Worm (Caenorhabditis elegans) whole organism, L1 larva: ENCODE data around the gene R10H10.7.

Source experiments
- dsc-1 ChIP-seq: sonication (generic microtip); optimal IDR thresholded peaks from 2 replicates; lab custom pipeline; 2016; ENCODE audit warnings: mild to moderate bottlenecking, missing genetic modification characterization, missing compliant biosample characterization
- lir-3 ChIP-seq: sonication (generic microtip); optimal IDR thresholded peaks from 2 replicates; lab custom pipeline; 2016; ENCODE audit warnings: mild to moderate bottlenecking, missing genetic modification characterization, moderate library complexity, missing compliant biosample characterization; ENCODE audit not compliant: poor library complexity
- nhr-11 ChIP-seq: fragments of 150-350 bp; optimal IDR thresholded peaks from 2 replicates; lab custom pipeline; 2014; ENCODE audit warnings: missing biosample characterization, missing genetic modification characterization
- nhr-77 ChIP-seq: fragments of 150-350 bp; optimal IDR thresholded peaks from 2 replicates; lab custom pipeline; 2014; ENCODE audit warnings: missing biosample characterization, missing genetic modification characterization

- TF ChIP-seq nhr-77 (tag; lab: Kevin White, UChicago) (no peak), nhr-11 (no peak), lir-3 (tag; lab: Kevin White, UChicago) (no peak), dsc-1 (tag; lab: Kevin White, UChicago) (no peak)
These were observed 8.5 kb upstream of the R10H10.7 start for ce11 chrIV:10422230-10422629.
